Fruit fly (Drosophila melanogaster): ENCODE data around the gene CG15638.

- TF ChIP-seq EcR (GFP tag; optimal IDR thresholded peaks at IDR 0.05) = no peak
- TF ChIP-seq gl (tag; optimal IDR thresholded peaks at IDR 0.05) = no peak
- TF ChIP-seq CG15710 (tag; optimal IDR thresholded peaks at IDR 0.05) = no peak
- TF ChIP-seq CG9948 (tag; optimal IDR thresholded peaks at IDR 0.05) = no peak
- no peak for TF ChIP-seq CG17806 (tag; optimal IDR thresholded peaks at IDR 0.05)
- TF ChIP-seq CG13204 (GFP tag; optimal IDR thresholded peaks at IDR 0.05) = no peak
- no peak for TF ChIP-seq CG32121 (GFP tag; IDR thresholded peaks at IDR 0.05)
Measured at dm6 chr2L:13521807-13522206, 13.8 kb downstream of the CG15638 start.

Data from whole organism, pupa.